Worm (Caenorhabditis elegans): ENCODE results near the gene dsl-2.

Gene dsl-2

DNA sequence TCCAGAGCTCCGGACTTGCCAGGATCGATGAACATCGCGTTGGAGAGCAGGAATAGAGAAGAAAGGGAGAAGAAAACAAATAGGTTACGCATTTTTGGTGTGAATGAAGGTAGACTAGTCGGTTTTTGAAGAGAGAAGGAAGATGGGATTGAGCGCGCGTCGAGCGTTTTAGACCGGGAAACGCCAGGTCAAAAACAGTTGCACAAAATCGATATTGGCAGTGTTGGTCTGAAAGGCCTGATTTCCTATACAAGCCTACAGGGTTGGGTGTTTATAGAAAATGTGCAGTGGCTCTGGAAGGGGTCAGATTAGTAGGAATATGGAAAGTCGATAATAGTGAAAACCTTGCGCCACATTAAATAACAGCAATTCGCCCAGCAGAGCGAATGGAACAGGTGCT, at the start of gene dsl-2:
Gene dsl-2 (minus strand): TSS at position 101 of the 400 bp plus-strand sequence.
- TF ChIP-seq unc-42 (tag; optimal IDR thresholded peaks at IDR 0.05) (no peak), T23F11.4 (GFP tag; optimal IDR thresholded peaks at IDR 0.05) (no peak), ceh-31 (tag; optimal IDR thresholded peaks at IDR 0.05) (no peak), lim-6 (tag; optimal IDR thresholded peaks at IDR 0.05) (no peak), ceh-9 (tag; optimal IDR thresholded peaks at IDR 0.05) (no peak), dmd-4 (tag; optimal IDR thresholded peaks at IDR 0.05; ENCODE audit: borderline replicate concordance) (no peak), eyg-1 (tag; optimal IDR thresholded peaks at IDR 0.05) (no peak), lin-11 (tag; optimal IDR thresholded peaks at IDR 0.05) (no peak), ref-2 (tag; optimal IDR thresholded peaks at IDR 0.05) (no peak), ahr-1 (tag; optimal IDR thresholded peaks at IDR 0.05) (no peak), unc-55 (GFP tag; optimal IDR thresholded peaks at IDR 0.05) (no peak), tbx-2 (tag; optimal IDR thresholded peaks at IDR 0.05) (no peak), hlh-6 (tag; optimal IDR thresholded peaks at IDR 0.05) (no peak), zip-5 (tag; optimal IDR thresholded peaks at IDR 0.05) (no peak)

DNA sequence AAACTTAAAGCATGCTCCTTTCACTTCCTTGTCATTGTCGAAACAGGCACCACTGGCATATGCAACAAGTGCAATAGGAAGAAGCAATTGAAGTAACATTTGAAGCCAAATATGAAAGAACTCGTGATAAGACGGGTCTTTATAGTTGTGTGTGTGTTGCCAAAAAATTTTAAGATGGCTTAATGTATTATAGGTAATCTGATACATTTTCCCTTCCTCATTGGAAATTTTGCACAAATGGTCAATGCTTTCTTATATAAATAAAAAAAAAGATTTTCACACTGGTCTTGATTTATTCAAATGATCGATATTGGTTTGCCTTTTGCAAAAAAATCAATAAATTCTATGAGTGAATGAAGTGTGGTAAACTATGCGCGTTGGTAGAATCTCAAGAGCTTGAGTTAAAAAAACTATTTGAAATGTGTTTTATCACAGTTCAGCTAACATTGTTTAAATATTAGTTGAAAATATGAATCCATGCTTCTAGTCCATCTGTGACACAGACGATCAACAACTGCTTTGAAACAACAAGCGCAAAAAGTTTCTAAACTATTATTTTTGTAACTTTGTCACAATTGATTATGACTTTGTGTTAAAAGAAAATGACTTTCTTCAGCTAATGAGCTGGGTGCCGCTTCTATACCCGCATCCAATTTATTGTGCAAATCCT, 46.6 kb upstream of the dsl-2 start, which contains the start of the genes clec-166 and F38A1.6:
Gene clec-166 (minus strand): TSS at position 101 of the 670 bp plus-strand sequence.
Gene F38A1.6 (plus strand): TSS at position 620 of the 670 bp plus-strand sequence.
- no peak for TF ChIP-seq ceh-45 (GFP tag; IDR thresholded peaks at IDR 0.05)
- no peak for TF ChIP-seq ceh-2 (tag; optimal IDR thresholded peaks at IDR 0.05)
- no peak for TF ChIP-seq ahr-1 (tag; optimal IDR thresholded peaks at IDR 0.05)
- TF ChIP-seq ceh-34 (tag; optimal IDR thresholded peaks at IDR 0.05) = no peak
- no peak for TF ChIP-seq nfya-1 (tag; optimal IDR thresholded peaks at IDR 0.05)
- no peak for TF ChIP-seq elt-4 (tag; optimal IDR thresholded peaks at IDR 0.05)
- TF ChIP-seq ztf-16 (tag; optimal IDR thresholded peaks at IDR 0.05) = no peak
- no peak for TF ChIP-seq pqm-1 (tag; optimal IDR thresholded peaks at IDR 0.05)
- no peak for TF ChIP-seq unc-86 (tag; optimal IDR thresholded peaks at IDR 0.05)
- no peak for TF ChIP-seq ceh-14 (tag; optimal IDR thresholded peaks at IDR 0.05)
- no peak for TF ChIP-seq dve-1 (tag; optimal IDR thresholded peaks at IDR 0.05)
- no peak for TF ChIP-seq hlh-15 (tag; optimal IDR thresholded peaks at IDR 0.05)
- no peak for TF ChIP-seq unc-42 (tag; optimal IDR thresholded peaks at IDR 0.05)
- TF ChIP-seq zip-5 (tag; optimal IDR thresholded peaks at IDR 0.05) = no peak
- no peak for TF ChIP-seq hlh-30 (tag; optimal IDR thresholded peaks at IDR 0.05; ENCODE audit: insufficient read depth)
- TF ChIP-seq nhr-11 (tag; optimal IDR thresholded peaks at IDR 0.05) = no peak
- TF ChIP-seq fkh-10 (GFP tag; optimal IDR thresholded peaks at IDR 0.05) = no peak
- TF ChIP-seq ama-1 (optimal IDR thresholded peaks at IDR 0.05) = no peak
- no peak for TF ChIP-seq sox-2 (GFP tag; IDR thresholded peaks at IDR 0.05)
- TF ChIP-seq ceh-48 (tag; optimal IDR thresholded peaks at IDR 0.05) = no peak

DNA sequence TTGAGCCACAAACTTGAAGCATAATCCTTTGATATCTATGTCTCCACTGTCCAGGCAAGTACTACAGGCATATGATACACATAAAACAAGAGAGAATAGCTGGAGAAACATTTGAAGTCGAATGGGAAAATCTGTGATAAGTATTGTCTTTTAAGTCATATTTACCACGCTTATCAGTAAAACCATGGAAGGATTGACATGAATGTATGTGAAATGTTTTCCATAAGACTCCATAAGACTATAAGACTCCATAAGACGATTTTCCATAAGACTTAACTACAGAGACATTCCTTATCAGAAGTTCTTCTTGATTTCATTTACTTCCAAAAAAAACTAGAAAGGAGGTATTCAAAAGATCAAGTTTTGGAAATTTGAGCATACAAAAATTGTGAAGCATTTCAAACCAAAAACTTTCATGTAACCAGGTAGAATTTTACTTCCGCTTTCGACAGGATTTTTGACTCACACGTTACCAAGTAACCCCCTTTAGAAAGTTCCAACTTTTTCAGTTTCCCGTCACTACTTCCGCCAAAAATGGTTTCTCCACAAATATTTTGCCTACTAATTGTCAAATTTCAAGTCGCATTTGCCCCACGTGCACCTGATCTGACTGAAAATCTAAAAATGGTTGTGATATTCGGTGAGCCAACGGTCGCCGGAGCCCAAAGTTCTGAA, 42.1 kb upstream of the dsl-2 start, which contains the start of the genes clec-165 and F38A1.11:
Gene clec-165 (minus strand): TSS at position 125 of the 675 bp plus-strand sequence.
Gene F38A1.11 (plus strand): TSS at position 625 of the 675 bp plus-strand sequence.
- TF ChIP-seq nhr-11 (tag; optimal IDR thresholded peaks at IDR 0.05) (no peak), ceh-31 (tag; optimal IDR thresholded peaks at IDR 0.05) (no peak), hlh-30 (tag; optimal IDR thresholded peaks at IDR 0.05; ENCODE audit: insufficient read depth) (no peak), C08G9.2 (tag; optimal IDR thresholded peaks at IDR 0.05) (no peak), nfya-1 (tag; optimal IDR thresholded peaks at IDR 0.05) (no peak), tbx-7 (tag; optimal IDR thresholded peaks at IDR 0.05) (no peak), dve-1 (tag; optimal IDR thresholded peaks at IDR 0.05) (no peak)

- TF ChIP-seq sox-4 (tag; optimal IDR thresholded peaks at IDR 0.05) (no peak), eyg-1 (tag; optimal IDR thresholded peaks at IDR 0.05) (no peak), nhr-11 (tag; optimal IDR thresholded peaks at IDR 0.05) (no peak), unc-86 (tag; optimal IDR thresholded peaks at IDR 0.05) (no peak), elt-4 (tag; optimal IDR thresholded peaks at IDR 0.05) (no peak)
Measured at ce11 chrIV:1245244-1245643, 40.5 kb upstream of the dsl-2 start, which contains the start of gene F38A1.9. Gene F38A1.9 (minus strand): TSS chrIV:1245344.
